In genomic region chr3L:4412974-4413373, dm6 we compare ENCODE assay signal across 1 fruit fly cellular context.
TF ChIP-seq lines count a peak whose summit lies in the region.

No protein-coding gene starts in this region.

TF ChIP-seq in whole organism, embryonic, 481 proteins besides CTCF, POLR2A, EP300 and RAD21 (continued from another document and continues in another):
- no peak for TF ChIP-seq TFAM (GFP tag; optimal IDR thresholded peaks at IDR 0.05; lab: Kevin White, UChicago)
- no peak for TF ChIP-seq pzg (GFP tag; optimal IDR thresholded peaks at IDR 0.05; lab: Kevin White, UChicago)
- TF ChIP-seq fu2 (GFP tag; optimal IDR thresholded peaks at IDR 0.05; lab: Kevin White, UChicago): peak; percentile 31
- TF ChIP-seq CG1529 (GFP tag; optimal IDR thresholded peaks at IDR 0.05; lab: Kevin White, UChicago): no peak
- peak; percentile 39 for TF ChIP-seq CG17385 (GFP tag; optimal IDR thresholded peaks at IDR 0.05; lab: Kevin White, UChicago)
- TF ChIP-seq CG12299 (tag; optimal IDR thresholded peaks at IDR 0.05; lab: Kevin White, UChicago): no peak
- TF ChIP-seq trem (tag; optimal IDR thresholded peaks at IDR 0.05; lab: Kevin White, UChicago): no peak
- TF ChIP-seq Nf-YC (tag; optimal IDR thresholded peaks at IDR 0.05; lab: Kevin White, UChicago): no peak
- TF ChIP-seq crp (GFP tag; optimal IDR thresholded peaks at IDR 0.05; lab: Kevin White, UChicago): no peak
- TF ChIP-seq fd96Cb (tag; optimal IDR thresholded peaks at IDR 0.05; lab: Kevin White, UChicago): no peak
- TF ChIP-seq Dip2 (GFP tag; IDR thresholded peaks at IDR 0.05; lab: Robert Waterston, UW): no peak
- no peak for TF ChIP-seq CG10979 (tag; optimal IDR thresholded peaks at IDR 0.05; lab: Kevin White, UChicago)
- no peak for TF ChIP-seq CG15601 (tag; optimal IDR thresholded peaks at IDR 0.05; lab: Kevin White, UChicago)
- TF ChIP-seq chm (GFP tag; IDR thresholded peaks at IDR 0.05; lab: Robert Waterston, UW): no peak
- no peak for TF ChIP-seq Neu2 (GFP tag; optimal IDR thresholded peaks at IDR 0.05; lab: Kevin White, UChicago; ENCODE audit: borderline replicate concordance)
- no peak for TF ChIP-seq CG10565 (GFP tag; optimal IDR thresholded peaks at IDR 0.05; lab: Kevin White, UChicago)
- TF ChIP-seq CG14965 (GFP tag; optimal IDR thresholded peaks at IDR 0.05; lab: Kevin White, UChicago; ENCODE audit: borderline replicate concordance): no peak
- TF ChIP-seq gcm2 (GFP tag; optimal IDR thresholded peaks at IDR 0.05; lab: Kevin White, UChicago): no peak
- TF ChIP-seq Trl (optimal IDR thresholded peaks at IDR 0.05; lab: Kevin White, UChicago): no peak
- no peak for TF ChIP-seq Trl (GFP tag; optimal IDR thresholded peaks at IDR 0.05; lab: Kevin White, UChicago)
- peak; percentile 22 for TF ChIP-seq pnt (GFP tag; optimal IDR thresholded peaks at IDR 0.05; lab: Kevin White, UChicago)
- TF ChIP-seq ewg (GFP tag; optimal IDR thresholded peaks at IDR 0.05; lab: Kevin White, UChicago): no peak
- peak; percentile 20 for TF ChIP-seq Dip3 (GFP tag; optimal IDR thresholded peaks at IDR 0.05; lab: Kevin White, UChicago)
- TF ChIP-seq CG7786 (GFP tag; optimal IDR thresholded peaks at IDR 0.05; lab: Kevin White, UChicago): peak; percentile 22
- peak; percentile 70 for TF ChIP-seq H2.0 (GFP tag; IDR thresholded peaks at IDR 0.05; lab: Robert Waterston, UW)
- TF ChIP-seq Bgb (GFP tag; IDR thresholded peaks at IDR 0.05; lab: Robert Waterston, UW; ENCODE audit: partially characterized antibody): no peak
- TF ChIP-seq caup (GFP tag; optimal IDR thresholded peaks at IDR 0.05; lab: Kevin White, UChicago; ENCODE audit: severe bottlenecking): peak; percentile 37
- no peak for TF ChIP-seq Dp (GFP tag; optimal IDR thresholded peaks at IDR 0.05; lab: Kevin White, UChicago)
- TF ChIP-seq otp (GFP tag; IDR thresholded peaks at IDR 0.05; lab: Robert Waterston, UW): peak; percentile 72; the same call in 2 of the 3 replicates
- TF ChIP-seq Myb (GFP tag; optimal IDR thresholded peaks at IDR 0.05; lab: Kevin White, UChicago): no peak
- no peak for TF ChIP-seq p53 (GFP tag; optimal IDR thresholded peaks at IDR 0.05; lab: Kevin White, UChicago)
- TF ChIP-seq HLH3B (GFP tag; IDR thresholded peaks at IDR 0.05; lab: Robert Waterston, UW): peak; percentile 61; the same call in 1 of the 2 replicates
- no peak for TF ChIP-seq CG4328 (GFP tag; optimal IDR thresholded peaks at IDR 0.05; lab: Kevin White, UChicago)
- peak; percentile 27 for TF ChIP-seq CoRest (tag; optimal IDR thresholded peaks at IDR 0.05; lab: Kevin White, UChicago)
- peak; percentile 54 for TF ChIP-seq Drgx (GFP tag; IDR thresholded peaks at IDR 0.05; lab: Robert Waterston, UW)
- TF ChIP-seq Atf3 (GFP tag; optimal IDR thresholded peaks at IDR 0.05; lab: Kevin White, UChicago): no peak
- peak; percentile 35 for TF ChIP-seq dmrt99B (tag; optimal IDR thresholded peaks at IDR 0.05; lab: Kevin White, UChicago)
- no peak for TF ChIP-seq CG4820 (GFP tag; optimal IDR thresholded peaks at IDR 0.05; lab: Kevin White, UChicago)
- no peak for TF ChIP-seq Asciz (GFP tag; optimal IDR thresholded peaks at IDR 0.05; lab: Kevin White, UChicago)
- TF ChIP-seq CG2875 (GFP tag; optimal IDR thresholded peaks at IDR 0.05; lab: Kevin White, UChicago): peak; percentile 25
- no peak for TF ChIP-seq sqz (GFP tag; optimal IDR thresholded peaks at IDR 0.05; lab: Kevin White, UChicago)
- peak; percentile 72 for TF ChIP-seq Aef1 (GFP tag; IDR thresholded peaks at IDR 0.05; lab: Robert Waterston, UW)
- no peak for TF ChIP-seq hkb (optimal IDR thresholded peaks at IDR 0.05; lab: Kevin White, UChicago)
- peak; percentile 48 for TF ChIP-seq hkb (GFP tag; IDR thresholded peaks at IDR 0.05; lab: Robert Waterston, UW)
- TF ChIP-seq so (GFP tag; IDR thresholded peaks at IDR 0.05; lab: Robert Waterston, UW): peak; percentile 51; the same call in 1 of the 3 replicates
- peak; percentile 23 for TF ChIP-seq Camta (GFP tag; optimal IDR thresholded peaks at IDR 0.05; lab: Kevin White, UChicago)
- TF ChIP-seq Mrtf (GFP tag; IDR thresholded peaks at IDR 0.05; lab: Robert Waterston, UW): peak; percentile 69; the same call in 2 of the 3 replicates
- TF ChIP-seq sisA (GFP tag; IDR thresholded peaks at IDR 0.05; lab: Robert Waterston, UW): peak; percentile 46; the same call in 1 of the 2 replicates
- no peak for TF ChIP-seq stwl (tag; optimal IDR thresholded peaks at IDR 0.05; lab: Kevin White, UChicago)
- no peak for TF ChIP-seq yki (optimal IDR thresholded peaks at IDR 0.05; lab: Kevin White, UChicago)
- no peak for TF ChIP-seq crol (GFP tag; IDR thresholded peaks at IDR 0.05; lab: Robert Waterston, UW)
- 0 out of 3 replicates have a peak, but pooled peaks have one; percentile 37 for TF ChIP-seq CG2889 (GFP tag; IDR thresholded peaks at IDR 0.05; lab: Robert Waterston, UW)
- TF ChIP-seq Ada2b (GFP tag; IDR thresholded peaks at IDR 0.05; lab: Robert Waterston, UW): peak; percentile 67
- TF ChIP-seq Nf-YA (GFP tag; IDR thresholded peaks at IDR 0.05; lab: Robert Waterston, UW): no peak
- peak; percentile 59 for TF ChIP-seq wdn (GFP tag; IDR thresholded peaks at IDR 0.05; lab: Robert Waterston, UW)
- no peak for TF ChIP-seq H15 (GFP tag; IDR thresholded peaks at IDR 0.05; lab: Robert Waterston, UW)
- TF ChIP-seq CG14014 (GFP tag; IDR thresholded peaks at IDR 0.05; lab: Robert Waterston, UW): peak; percentile 68
- TF ChIP-seq ems (GFP tag; optimal IDR thresholded peaks at IDR 0.05; lab: Kevin White, UChicago): peak; percentile 37
- TF ChIP-seq ac (GFP tag; optimal IDR thresholded peaks at IDR 0.05; lab: Kevin White, UChicago): no peak
- TF ChIP-seq Xrp1 (GFP tag; IDR thresholded peaks at IDR 0.05; lab: Robert Waterston, UW): peak; percentile 62; the same call in 1 of the 2 replicates
- TF ChIP-seq tgo (GFP tag; IDR thresholded peaks at IDR 0.05; lab: Robert Waterston, UW): peak; percentile 75; the same call in 2 of the 3 replicates
- no peak for TF ChIP-seq croc (GFP tag; conservative IDR thresholded peaks at IDR 0.05; lab: Robert Waterston, UW)
- TF ChIP-seq CG13296 (GFP tag; optimal IDR thresholded peaks at IDR 0.05; lab: Kevin White, UChicago): no peak
- TF ChIP-seq CG2129 (GFP tag; IDR thresholded peaks at IDR 0.05; lab: Robert Waterston, UW; ENCODE audit: partially characterized antibody): no peak
- TF ChIP-seq CG3281 (GFP tag; optimal IDR thresholded peaks at IDR 0.05; lab: Kevin White, UChicago): no peak
- TF ChIP-seq CG10959 (GFP tag; IDR thresholded peaks at IDR 0.05; lab: Robert Waterston, UW): no peak
- no peak for TF ChIP-seq nerfin-2 (GFP tag; IDR thresholded peaks at IDR 0.05; lab: Robert Waterston, UW; ENCODE audit: partially characterized antibody)
- peak; percentile 80 for TF ChIP-seq ci (GFP tag; IDR thresholded peaks at IDR 0.05; lab: Robert Waterston, UW)
- no peak for TF ChIP-seq CG32772 (GFP tag; IDR thresholded peaks at IDR 0.05; lab: Robert Waterston, UW)
- TF ChIP-seq shn (GFP tag; optimal IDR thresholded peaks at IDR 0.05; lab: Kevin White, UChicago): peak; percentile 17
- TF ChIP-seq Gsc (GFP tag; IDR thresholded peaks at IDR 0.05; lab: Robert Waterston, UW): 0 out of 2 replicates have a peak, but pooled peaks have one; percentile 6
- TF ChIP-seq D (optimal IDR thresholded peaks at IDR 0.05; lab: Kevin White, UChicago): no peak
- TF ChIP-seq D (GFP tag; optimal IDR thresholded peaks at IDR 0.05; lab: Kevin White, UChicago): no peak
- peak; percentile 84 for TF ChIP-seq Rfx (GFP tag; IDR thresholded peaks at IDR 0.05; lab: Robert Waterston, UW)
- no peak for TF ChIP-seq sna (GFP tag; IDR thresholded peaks at IDR 0.05; lab: Robert Waterston, UW; ENCODE audit: partially characterized antibody)
- TF ChIP-seq Ets97D (GFP tag; optimal IDR thresholded peaks at IDR 0.05; lab: Kevin White, UChicago): peak; percentile 11
- peak; percentile 21 for TF ChIP-seq disco-r (GFP tag; optimal IDR thresholded peaks at IDR 0.05; lab: Kevin White, UChicago)
- no peak for TF ChIP-seq corto (GFP tag; optimal IDR thresholded peaks at IDR 0.05; lab: Kevin White, UChicago)
- peak; percentile 64; the same call in 1 of the 2 replicates for TF ChIP-seq CG17612 (GFP tag; IDR thresholded peaks at IDR 0.05; lab: Robert Waterston, UW)
- no peak for TF ChIP-seq CG7271 (tag; optimal IDR thresholded peaks at IDR 0.05; lab: Kevin White, UChicago)
- TF ChIP-seq grn (GFP tag; optimal IDR thresholded peaks at IDR 0.05; lab: Kevin White, UChicago): no peak
- TF ChIP-seq Hr39 (optimal IDR thresholded peaks at IDR 0.05; lab: Kevin White, UChicago): no peak
- peak; percentile 14 for TF ChIP-seq phol (tag; optimal IDR thresholded peaks at IDR 0.05; lab: Kevin White, UChicago)
- peak; percentile 65 for TF ChIP-seq ttk (GFP tag; IDR thresholded peaks at IDR 0.05; lab: Robert Waterston, UW)
- TF ChIP-seq Sin3A (optimal IDR thresholded peaks at IDR 0.05; lab: Kevin White, UChicago): no peak
- no peak for TF ChIP-seq onecut (GFP tag; IDR thresholded peaks at IDR 0.05; lab: Robert Waterston, UW)
- TF ChIP-seq bigmax (GFP tag; optimal IDR thresholded peaks at IDR 0.05; lab: Kevin White, UChicago): no peak
- peak; percentile 22 for TF ChIP-seq Antp (GFP tag; optimal IDR thresholded peaks at IDR 0.05; lab: Kevin White, UChicago)
- no peak for TF ChIP-seq CG15696 (tag; optimal IDR thresholded peaks at IDR 0.05; lab: Kevin White, UChicago)
- TF ChIP-seq NC2α (GFP tag; optimal IDR thresholded peaks at IDR 0.05; lab: Kevin White, UChicago): no peak
- peak; percentile 45 for TF ChIP-seq Oli (tag; optimal IDR thresholded peaks at IDR 0.05; lab: Kevin White, UChicago)
- no peak for TF ChIP-seq CG4282 (GFP tag; optimal IDR thresholded peaks at IDR 0.05; lab: Kevin White, UChicago)
- peak; percentile 70 for TF ChIP-seq NFAT (GFP tag; IDR thresholded peaks at IDR 0.05; lab: Robert Waterston, UW)
- no peak for TF ChIP-seq lola (GFP tag; optimal IDR thresholded peaks at IDR 0.05; lab: Kevin White, UChicago)
- no peak for TF ChIP-seq CG10274 (GFP tag; optimal IDR thresholded peaks at IDR 0.05; lab: Kevin White, UChicago)
- no peak for TF ChIP-seq trh (GFP tag; optimal IDR thresholded peaks at IDR 0.05; lab: Kevin White, UChicago)
- TF ChIP-seq B-H1 (GFP tag; IDR thresholded peaks at IDR 0.05; lab: Robert Waterston, UW): peak; percentile 69
- TF ChIP-seq prd (optimal IDR thresholded peaks at IDR 0.05; lab: Kevin White, UChicago): no peak
- TF ChIP-seq prd (GFP tag; IDR thresholded peaks at IDR 0.05; lab: Robert Waterston, UW): peak; percentile 65
- peak; percentile 3 for TF ChIP-seq tin (GFP tag; optimal IDR thresholded peaks at IDR 0.05; lab: Kevin White, UChicago)
- no peak for TF ChIP-seq CG6854 (GFP tag; optimal IDR thresholded peaks at IDR 0.05; lab: Kevin White, UChicago)
- TF ChIP-seq tna (GFP tag; IDR thresholded peaks at IDR 0.05; lab: Robert Waterston, UW; ENCODE audit: partially characterized antibody): no peak
- TF ChIP-seq bbx (GFP tag; IDR thresholded peaks at IDR 0.05; lab: Robert Waterston, UW; ENCODE audit: partially characterized antibody): no peak
- peak; percentile 57; the same call in 1 of the 2 replicates for TF ChIP-seq CG3847 (GFP tag; IDR thresholded peaks at IDR 0.05; lab: Robert Waterston, UW)
- no peak for TF ChIP-seq Dll (GFP tag; IDR thresholded peaks at IDR 0.05; lab: Robert Waterston, UW; ENCODE audit: partially characterized antibody)
- no peak for TF ChIP-seq Hr78 (GFP tag; optimal IDR thresholded peaks at IDR 0.05; lab: Kevin White, UChicago)
- TF ChIP-seq CG18619 (GFP tag; optimal IDR thresholded peaks at IDR 0.05; lab: Kevin White, UChicago): peak; percentile 19
- TF ChIP-seq wor (GFP tag; IDR thresholded peaks at IDR 0.05; lab: Robert Waterston, UW): peak; percentile 57
- TF ChIP-seq CG3407 (GFP tag; optimal IDR thresholded peaks at IDR 0.05; lab: Kevin White, UChicago): no peak
- TF ChIP-seq CG2678 (tag; optimal IDR thresholded peaks at IDR 0.05; lab: Kevin White, UChicago): peak; percentile 39
- no peak for TF ChIP-seq CG31441 (GFP tag; IDR thresholded peaks at IDR 0.05; lab: Robert Waterston, UW)
- peak; percentile 60 for TF ChIP-seq mam (GFP tag; optimal IDR thresholded peaks at IDR 0.05; lab: Kevin White, UChicago)
- peak; percentile 55; the same call in 1 of the 3 replicates for TF ChIP-seq ase (GFP tag; IDR thresholded peaks at IDR 0.05; lab: Robert Waterston, UW)
- peak; percentile 72; the same call in 1 of the 3 replicates for TF ChIP-seq CG6175 (GFP tag; IDR thresholded peaks at IDR 0.05; lab: Robert Waterston, UW)
- peak; percentile 65 for TF ChIP-seq CG7357 (GFP tag; IDR thresholded peaks at IDR 0.05; lab: Robert Waterston, UW)
- TF ChIP-seq jumu (GFP tag; optimal IDR thresholded peaks at IDR 0.05; lab: Kevin White, UChicago): no peak
- TF ChIP-seq CG15073 (GFP tag; optimal IDR thresholded peaks at IDR 0.05; lab: Kevin White, UChicago): no peak
- no peak for TF ChIP-seq abd-A (tag; optimal IDR thresholded peaks at IDR 0.05; lab: Kevin White, UChicago)
- no peak for TF ChIP-seq chn (GFP tag; optimal IDR thresholded peaks at IDR 0.05; lab: Kevin White, UChicago)
- no peak for TF ChIP-seq dmrt11E (tag; optimal IDR thresholded peaks at IDR 0.05; lab: Kevin White, UChicago)
- no peak for TF ChIP-seq CG8290 (GFP tag; optimal IDR thresholded peaks at IDR 0.05; lab: Kevin White, UChicago)
- peak in 1 of 2 experiments; percentile 63 for TF ChIP-seq CG8290 (tag; optimal IDR thresholded peaks at IDR 0.05; lab: Kevin White, UChicago)
- no peak for TF ChIP-seq Lpt (GFP tag; optimal IDR thresholded peaks at IDR 0.05; lab: Kevin White, UChicago)
- no peak for TF ChIP-seq ERR (GFP tag; optimal IDR thresholded peaks at IDR 0.05; lab: Kevin White, UChicago)
- TF ChIP-seq CG15514 (GFP tag; optimal IDR thresholded peaks at IDR 0.05; lab: Kevin White, UChicago): peak; percentile 39
- peak; percentile 77 for TF ChIP-seq al (GFP tag; IDR thresholded peaks at IDR 0.05; lab: Robert Waterston, UW)
- TF ChIP-seq CG12744 (GFP tag; optimal IDR thresholded peaks at IDR 0.05; lab: Kevin White, UChicago): no peak
- TF ChIP-seq CG9932 (GFP tag; IDR thresholded peaks at IDR 0.05; lab: Robert Waterston, UW): peak; percentile 85
- TF ChIP-seq CG30020 (tag; optimal IDR thresholded peaks at IDR 0.05; lab: Kevin White, UChicago): no peak
- TF ChIP-seq insv (GFP tag; optimal IDR thresholded peaks at IDR 0.05; lab: Kevin White, UChicago): no peak
- peak; percentile 34 for TF ChIP-seq CG13775 (GFP tag; optimal IDR thresholded peaks at IDR 0.05; lab: Kevin White, UChicago)
- TF ChIP-seq D19A (tag; optimal IDR thresholded peaks at IDR 0.05; lab: Kevin White, UChicago): no peak
- TF ChIP-seq CG12155 (GFP tag; optimal IDR thresholded peaks at IDR 0.05; lab: Kevin White, UChicago): peak; percentile 31
- peak; percentile 57 for TF ChIP-seq Hmx (GFP tag; optimal IDR thresholded peaks at IDR 0.05; lab: Kevin White, UChicago)
